Worm (Caenorhabditis elegans): ENCODE results near the gene C50B6.7.

- TF ChIP-seq egl-13 (tag; optimal IDR thresholded peaks at IDR 0.05) (no peak), lsy-2 (tag; optimal IDR thresholded peaks at IDR 0.05) (no peak)
These were observed 41.8 kb downstream of the C50B6.7 start for ce11 chrV:13282958-13283357.
